Worm (Caenorhabditis elegans): ENCODE results near the gene C56A3.6.

- TF ChIP-seq dsc-1 (tag; optimal IDR thresholded peaks at IDR 0.05) = no peak
- no peak for TF ChIP-seq fkh-10 (GFP tag; optimal IDR thresholded peaks at IDR 0.05)
- TF ChIP-seq nhr-28 (tag; optimal IDR thresholded peaks at IDR 0.05) = no peak
- TF ChIP-seq mef-2 (tag; optimal IDR thresholded peaks at IDR 0.05) = no peak
- TF ChIP-seq skn-1 (tag; optimal IDR thresholded peaks at IDR 0.05) = no peak
- no peak for TF ChIP-seq hpl-2 (GFP tag; optimal IDR thresholded peaks at IDR 0.05)
These were observed 20.1 kb downstream of the C56A3.6 start, which contains the start of gene frpr-5 for ce11 chrV:13536058-13536579.
